Comparison of ENCODE assay signal across 1 fruit fly cellular context in genomic region chr3L:781702-782314, dm6.
A peak's percentile ranks its signal among the peaks of the same experiment; 100 is the strongest.
TF ChIP-seq lines count a peak whose summit lies in the region.

No protein-coding gene starts in this region.

TF ChIP-seq in whole organism, embryonic, 481 proteins besides CTCF, POLR2A, EP300 and RAD21 (continued from another document):
- TF ChIP-seq sug (tag; optimal IDR thresholded peaks at IDR 0.05; lab: Kevin White, UChicago) (peak; percentile 76), unpg (GFP tag; optimal IDR thresholded peaks at IDR 0.05; lab: Kevin White, UChicago) (peak; percentile 20), cwo (GFP tag; optimal IDR thresholded peaks at IDR 0.05; lab: Kevin White, UChicago) (no peak), CG8944 (GFP tag; optimal IDR thresholded peaks at IDR 0.05; lab: Kevin White, UChicago) (no peak), Vsx1 (GFP tag; optimal IDR thresholded peaks at IDR 0.05; lab: Kevin White, UChicago) (peak; percentile 21), CG9932 (GFP tag; IDR thresholded peaks at IDR 0.05; lab: Robert Waterston, UW) (peak; percentile 42), jigr1 (GFP tag; IDR thresholded peaks at IDR 0.05; lab: Robert Waterston, UW) (no peak), sim (GFP tag; IDR thresholded peaks at IDR 0.05; lab: Robert Waterston, UW) (no peak), CG7928 (GFP tag; optimal IDR thresholded peaks at IDR 0.05; lab: Kevin White, UChicago) (no peak), CG10366 (GFP tag; IDR thresholded peaks at IDR 0.05; lab: Robert Waterston, UW) (no peak), row (GFP tag; IDR thresholded peaks at IDR 0.05; lab: Robert Waterston, UW) (peak; percentile 50), gro (GFP tag; optimal IDR thresholded peaks at IDR 0.05; lab: Kevin White, UChicago) (peak; percentile 63), CG14014 (GFP tag; IDR thresholded peaks at IDR 0.05; lab: Robert Waterston, UW) (0 out of 2 replicates have a peak, but pooled peaks have one; percentile 37), al (GFP tag; IDR thresholded peaks at IDR 0.05; lab: Robert Waterston, UW) (peak; percentile 41), Eip74EF (GFP tag; optimal IDR thresholded peaks at IDR 0.05; lab: Kevin White, UChicago) (peak in 1 of 2 experiments; percentile 3), Antp (GFP tag; optimal IDR thresholded peaks at IDR 0.05; lab: Kevin White, UChicago) (no peak), CG11696 (GFP tag; IDR thresholded peaks at IDR 0.05; lab: Robert Waterston, UW) (peak; percentile 95), slbo (GFP tag; IDR thresholded peaks at IDR 0.05; lab: Robert Waterston, UW) (peak; percentile 44), CG12769 (tag; optimal IDR thresholded peaks at IDR 0.05; lab: Kevin White, UChicago) (peak; percentile 78), PHDP (tag; optimal IDR thresholded peaks at IDR 0.05; lab: Kevin White, UChicago) (peak; percentile 11), CG3407 (GFP tag; optimal IDR thresholded peaks at IDR 0.05; lab: Kevin White, UChicago) (no peak), CG6175 (GFP tag; IDR thresholded peaks at IDR 0.05; lab: Robert Waterston, UW) (no peak), Dad (GFP tag; optimal IDR thresholded peaks at IDR 0.05; lab: Kevin White, UChicago) (no peak), esg (GFP tag; conservative IDR thresholded peaks at IDR 0.05; lab: Robert Waterston, UW) (0 out of 2 replicates have a peak, but pooled peaks have one; percentile 18), sqz (GFP tag; optimal IDR thresholded peaks at IDR 0.05; lab: Kevin White, UChicago) (peak; percentile 25), yki (optimal IDR thresholded peaks at IDR 0.05; lab: Kevin White, UChicago) (no peak), vvl (GFP tag; IDR thresholded peaks at IDR 0.05; lab: Robert Waterston, UW) (peak; percentile 41; the same call in 1 of the 2 replicates), pnt (GFP tag; optimal IDR thresholded peaks at IDR 0.05; lab: Kevin White, UChicago) (no peak), CG2889 (GFP tag; IDR thresholded peaks at IDR 0.05; lab: Robert Waterston, UW) (no peak), mam (GFP tag; optimal IDR thresholded peaks at IDR 0.05; lab: Kevin White, UChicago) (peak; percentile 12), C15 (GFP tag; IDR thresholded peaks at IDR 0.05; lab: Robert Waterston, UW) (0 out of 3 replicates have a peak, but pooled peaks have one; percentile 14), CG16813 (GFP tag; IDR thresholded peaks at IDR 0.05; lab: Robert Waterston, UW; ENCODE audit: partially characterized antibody) (no peak), D (optimal IDR thresholded peaks at IDR 0.05; lab: Kevin White, UChicago) (no peak), D (GFP tag; optimal IDR thresholded peaks at IDR 0.05; lab: Kevin White, UChicago) (no peak), Nf-YB (GFP tag; optimal IDR thresholded peaks at IDR 0.05; lab: Kevin White, UChicago) (no peak)
TF ChIP-seq in whole organism, embryonic: peak in this region for 40.
